Worm (Caenorhabditis elegans): ENCODE results near the gene utx-1.

ce11 chrX:8549026-8549425 lies 7.9 kb upstream of the utx-1 start, which contains the start of gene D2021.4:
- TF ChIP-seq snpc-4 (tag; optimal IDR thresholded peaks at IDR 0.05) (no peak), nhr-12 (tag; optimal IDR thresholded peaks at IDR 0.05) (no peak), unc-62 (GFP tag; optimal IDR thresholded peaks at IDR 0.05) (no peak), nhr-237 (tag; optimal IDR thresholded peaks at IDR 0.05) (no peak), mls-2 (tag; optimal IDR thresholded peaks at IDR 0.05) (no peak), ceh-83 (GFP tag; optimal IDR thresholded peaks at IDR 0.05) (no peak)

Measured in whole organism, mixed stage, embryonic.